Worm (Caenorhabditis elegans) whole organism, L1 larva: ENCODE data around the gene fbxa-61.

Source experiments
- ama-1 ChIP-seq: fragments of 150-350 bp; optimal IDR thresholded peaks from 2 replicates; lab custom pipeline; 2014
- ceh-82 ChIP-seq, 3 experiments: fragments of 150-350 bp in 1 of 3; sonication (generic microtip) in 2 of 3; optimal IDR thresholded peaks; 2 replicates each; lab custom pipeline; 2014 to 2017; ENCODE audit warnings: missing biosample characterization in 3 of 3, missing genetic modification characterization in 3 of 3
- ceh-90 ChIP-seq: sonication (generic microtip); optimal IDR thresholded peaks from 2 replicates; lab custom pipeline; 2016; ENCODE audit warnings: missing genetic modification characterization, missing compliant biosample characterization
- ces-1 ChIP-seq: fragments of 150-350 bp; optimal IDR thresholded peaks from 2 replicates; lab custom pipeline; 2014; ENCODE audit warnings: missing biosample characterization, missing genetic modification reagents, missing genetic modification characterization
- lin-39 ChIP-seq: fragments of 150-350 bp; optimal IDR thresholded peaks from 2 replicates; lab custom pipeline; 2014; ENCODE audit warnings: missing biosample characterization, missing genetic modification reagents, missing genetic modification characterization
- mep-1 ChIP-seq: fragments of 150-350 bp; optimal IDR thresholded peaks from 2 replicates; lab custom pipeline; 2014; ENCODE audit warnings: missing biosample characterization, missing genetic modification characterization
- nhr-28 ChIP-seq: fragments of 150-350 bp; optimal IDR thresholded peaks from 2 replicates; lab custom pipeline; 2014; ENCODE audit warnings: missing biosample characterization, missing genetic modification characterization
- nhr-90 ChIP-seq: sonication (generic microtip); optimal IDR thresholded peaks from 2 replicates; lab custom pipeline; 2016; ENCODE audit warnings: mild to moderate bottlenecking, missing genetic modification characterization, missing compliant biosample characterization; ENCODE audit not compliant: poor library complexity
- unc-62 ChIP-seq: fragments of 150-350 bp; optimal IDR thresholded peaks from 2 replicates; lab custom pipeline; 2014; ENCODE audit warnings: missing biosample characterization, missing genetic modification reagents, missing genetic modification characterization

- no peak for TF ChIP-seq ceh-82 (tag; optimal IDR thresholded peaks at IDR 0.05; lab: Kevin White, UChicago)
- TF ChIP-seq lin-39 (tag; lab: Kevin White, UChicago) = no peak
- TF ChIP-seq nhr-28 (tag; lab: Kevin White, UChicago) = no peak
- no peak for TF ChIP-seq unc-62 (GFP tag; lab: Kevin White, UChicago)
- no peak for TF ChIP-seq ama-1 (lab: Kevin White, UChicago)
- no peak for TF ChIP-seq ceh-90 (tag; lab: Kevin White, UChicago)
- TF ChIP-seq nhr-90 (tag; lab: Kevin White, UChicago) = no peak
- TF ChIP-seq mep-1 (tag; lab: Kevin White, UChicago) = no peak
- no peak for TF ChIP-seq ces-1
Measured at ce11 chrIII:1220012-1220411, 18.8 kb upstream of the fbxa-61 start.
